Worm (Caenorhabditis elegans) whole organism, young adult: Measurements from ENCODE around the gene F56D6.8.

Experiments
- Y53F4B.3 ChIP-seq: fragments of 200-800 bp; sonication (Bioruptor generic); IDR thresholded peaks from 2 replicates; pipeline ENCODE4 v1.3.6; 2022; ENCODE audit warnings: missing genetic modification reagents, missing genetic modification characterization, missing compliant biosample characterization
- aptf-2 ChIP-seq: fragments of 200-800 bp; sonication (Bioruptor generic); conservative IDR thresholded peaks from 2 replicates; pipeline ENCODE4 v1.3.6; 2022; ENCODE audit warnings: missing genetic modification reagents, missing genetic modification characterization, missing compliant biosample characterization
- madf-10 ChIP-seq: sonication (generic microtip); optimal IDR thresholded peaks from 2 replicates; lab custom pipeline; 2016; ENCODE audit warnings: mild to moderate bottlenecking, missing genetic modification characterization, missing compliant biosample characterization
- nhr-27 ChIP-seq: fragments of 200-800 bp; sonication (Bioruptor generic); optimal IDR thresholded peaks from 2 replicates; lab custom pipeline; 2018; ENCODE audit warnings: mild to moderate bottlenecking, missing genetic modification characterization, moderate library complexity, missing compliant biosample characterization
- nhr-80 ChIP-seq: sonication (generic microtip); optimal IDR thresholded peaks from 2 replicates; lab custom pipeline; 2016; ENCODE audit warnings: missing genetic modification characterization, missing compliant biosample characterization
- unc-62 ChIP-seq: fragments of 150-350 bp; optimal IDR thresholded peaks from 2 replicates; lab custom pipeline; 2014; ENCODE audit warnings: missing biosample characterization, missing genetic modification reagents, missing genetic modification characterization
- zim-3 ChIP-seq: sonication (generic microtip); optimal IDR thresholded peaks from 2 replicates; lab custom pipeline; 2017; ENCODE audit warnings: mild to moderate bottlenecking, missing genetic modification characterization, moderate library complexity, missing compliant biosample characterization
- ztf-6 ChIP-seq: fragments of 200-800 bp; sonication (Bioruptor generic); IDR thresholded peaks from 2 replicates; pipeline ENCODE4 v1.3.6; 2022; ENCODE audit warnings: missing genetic modification reagents, missing genetic modification characterization, missing compliant biosample characterization

DNA sequence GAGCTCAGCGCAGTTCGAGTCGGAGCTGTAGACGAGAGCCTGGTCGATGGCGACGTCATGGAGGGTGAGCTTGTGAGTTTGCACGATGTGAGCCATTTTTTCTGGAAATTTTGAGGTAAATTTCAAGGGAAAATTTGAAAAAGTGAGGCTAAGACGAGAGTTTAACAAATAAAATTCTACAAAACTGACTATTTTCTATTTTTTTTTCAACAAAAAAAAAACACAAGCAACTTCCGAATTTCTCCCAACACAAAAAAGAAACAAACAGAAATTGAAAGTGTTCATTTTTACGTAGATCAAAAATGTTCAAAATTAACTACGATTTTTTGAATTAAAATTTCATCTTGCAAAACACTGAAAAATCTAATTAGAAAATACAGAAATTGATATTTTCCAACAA lies 20.5 kb downstream of the F56D6.8 start, which contains the start of gene F37C4.5:
- TF ChIP-seq madf-10 (tag; lab: Kevin White, UChicago) (no peak), ztf-6 (GFP tag; lab: Robert Waterston, UW) (no peak), nhr-27 (no peak), Y53F4B.3 (no peak), unc-62 (GFP tag; lab: Kevin White, UChicago) (no peak), aptf-2 (no peak), zim-3 (tag; lab: Kevin White, UChicago) (no peak), nhr-80 (tag; lab: Kevin White, UChicago) (no peak)
